Fruit fly (Drosophila melanogaster): ENCODE measurements around the gene CG42688.

DNA sequence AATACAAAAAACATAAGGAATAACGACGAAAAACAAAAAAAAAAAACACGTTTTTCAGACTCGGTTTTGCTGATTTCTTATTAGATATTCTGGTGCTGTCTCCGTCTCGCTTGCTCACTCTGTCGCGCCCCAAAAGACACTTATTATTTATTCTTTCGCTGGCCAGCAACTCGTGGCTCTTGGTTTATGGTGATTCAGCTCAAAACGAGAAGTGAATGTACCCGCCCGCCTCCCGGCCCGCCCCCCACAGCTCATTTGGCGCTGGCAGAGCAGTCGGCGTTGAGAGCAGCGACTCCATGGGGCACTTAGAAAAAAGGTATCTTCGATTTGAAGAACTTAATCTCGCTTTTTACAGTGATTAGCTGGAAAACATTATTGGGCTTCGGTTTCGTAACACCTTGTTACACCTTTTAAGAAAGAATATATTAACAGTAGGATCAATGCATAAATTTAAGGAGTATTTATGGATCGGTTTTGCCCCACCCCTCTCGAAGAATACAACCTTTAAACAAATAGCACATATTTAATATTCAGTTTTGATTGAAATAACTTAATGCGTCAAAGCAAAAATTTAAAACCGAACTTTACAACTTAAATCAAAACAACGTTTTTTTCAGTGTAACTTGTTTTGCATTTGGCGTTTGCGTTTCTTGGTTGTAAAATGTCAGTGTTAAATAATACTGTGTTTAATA, 41.0 kb downstream of the CG42688 start:
- 0 out of 2 replicates have a peak, but pooled peaks have one; percentile 17 for TF ChIP-seq CG12605 (GFP tag; IDR thresholded peaks at IDR 0.05)
- no peak for TF ChIP-seq EcR (GFP tag; optimal IDR thresholded peaks at IDR 0.05)
- peak; percentile 56 for TF ChIP-seq CG15710 (tag; optimal IDR thresholded peaks at IDR 0.05)
- TF ChIP-seq CG8159 (tag; optimal IDR thresholded peaks at IDR 0.05), result peak; percentile 80
- TF ChIP-seq Pif1A (GFP tag; optimal IDR thresholded peaks at IDR 0.05), result peak; percentile 84
- TF ChIP-seq gl (tag; optimal IDR thresholded peaks at IDR 0.05), result peak; percentile 28
- peak; percentile 56 for TF ChIP-seq rn (GFP tag; IDR thresholded peaks at IDR 0.05)
- peak; percentile 70; the same call in 2 of the 3 replicates for TF ChIP-seq fd96Ca (GFP tag; IDR thresholded peaks at IDR 0.05)
- TF ChIP-seq CG17806 (tag; optimal IDR thresholded peaks at IDR 0.05), result peak; percentile 81
- peak; percentile 88 for TF ChIP-seq Snoo (tag; optimal IDR thresholded peaks at IDR 0.05)
- TF ChIP-seq CG13204 (GFP tag; optimal IDR thresholded peaks at IDR 0.05), result no peak
- peak; percentile 97 for TF ChIP-seq CG14655 (GFP tag; optimal IDR thresholded peaks at IDR 0.05)
